Worm (Caenorhabditis elegans) whole organism, midembryonic: ENCODE data around the gene C17C3.15.

Source experiments
- flt-1 ChIP-seq: fragments of 200-800 bp; sonication (Bioruptor generic); IDR thresholded peaks from 2 replicates; pipeline ENCODE4 v1.3.6; 2022; ENCODE audit warnings: missing genetic modification characterization, missing compliant biosample characterization
- klf-2 ChIP-seq: fragments of 200-800 bp; sonication (Bioruptor generic); conservative IDR thresholded peaks from 2 replicates; pipeline ENCODE4 v1.3.6; 2022; ENCODE audit warnings: missing genetic modification reagents, missing genetic modification characterization, missing compliant biosample characterization
- ref-1 ChIP-seq: fragments of 200-800 bp; sonication (Bioruptor generic); conservative IDR thresholded peaks from 2 replicates; pipeline ENCODE4 v1.3.6; 2022; ENCODE audit warnings: missing genetic modification reagents, missing genetic modification characterization, missing compliant biosample characterization
- ztf-23 ChIP-seq: fragments of 200-800 bp; sonication (Bioruptor generic); IDR thresholded peaks from 2 replicates; pipeline ENCODE4 v1.3.6; 2022; ENCODE audit warnings: missing genetic modification reagents, missing genetic modification characterization, missing compliant biosample characterization
- ztf-29 ChIP-seq: fragments of 200-800 bp; sonication (Bioruptor generic); IDR thresholded peaks from 2 replicates; pipeline ENCODE4 v1.3.6; 2022; ENCODE audit warnings: missing genetic modification reagents, missing genetic modification characterization, missing compliant biosample characterization

DNA sequence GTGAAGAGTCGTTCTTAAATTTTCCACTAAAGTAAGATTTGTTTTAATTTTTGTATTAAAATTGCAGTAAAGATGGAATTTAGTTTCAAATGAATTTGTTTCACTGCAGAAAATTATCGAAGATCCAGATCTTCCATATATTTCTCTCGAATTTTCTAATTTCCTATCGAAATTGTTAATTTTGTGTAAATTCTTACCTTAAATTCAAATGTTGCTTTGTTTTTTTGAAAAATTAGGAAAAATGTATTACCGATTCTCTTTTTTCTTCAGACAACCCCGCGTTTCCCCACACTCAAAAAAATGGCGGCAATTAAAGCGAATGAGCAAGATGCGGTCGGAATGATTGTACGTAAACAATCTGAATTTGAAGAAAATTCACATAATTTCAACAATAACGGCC is 20.7 kb upstream of the C17C3.15 start, which contains the start of gene C17C3.6:
- TF ChIP-seq flt-1 (GFP tag; lab: Robert Waterston, UW) (no peak), ref-1 (GFP tag; lab: Robert Waterston, UW) (no peak), klf-2 (GFP tag; lab: Robert Waterston, UW) (no peak), ztf-29 (GFP tag; lab: Robert Waterston, UW) (no peak), ztf-23 (GFP tag; lab: Robert Waterston, UW) (no peak)
